In genomic region chr2L:4124629-4125350, dm6 we compare ENCODE assay signal across 1 fruit fly cellular context.
TF ChIP-seq lines count a peak whose summit lies in the region.

No protein-coding gene starts in this region.

TF ChIP-seq in whole organism, embryonic, 481 proteins besides CTCF, POLR2A, EP300 and RAD21 (continued from another document):
- TF ChIP-seq dimm (GFP tag; IDR thresholded peaks at IDR 0.05; lab: Robert Waterston, UW) (no peak), zfh2 (GFP tag; optimal IDR thresholded peaks at IDR 0.05; lab: Kevin White, UChicago) (no peak), CG30431 (GFP tag; optimal IDR thresholded peaks at IDR 0.05; lab: Kevin White, UChicago) (peak; percentile 39), gcm2 (GFP tag; optimal IDR thresholded peaks at IDR 0.05; lab: Kevin White, UChicago) (no peak), tgo (GFP tag; IDR thresholded peaks at IDR 0.05; lab: Robert Waterston, UW) (peak; percentile 46), zfh1 (GFP tag; IDR thresholded peaks at IDR 0.05; lab: Robert Waterston, UW) (peak; percentile 66; the same call in 2 of the 3 replicates), CG10462 (GFP tag; optimal IDR thresholded peaks at IDR 0.05; lab: Kevin White, UChicago) (no peak), zen2 (GFP tag; IDR thresholded peaks at IDR 0.05; lab: Robert Waterston, UW; ENCODE audit: partially characterized antibody) (no peak), CG7928 (GFP tag; optimal IDR thresholded peaks at IDR 0.05; lab: Kevin White, UChicago) (no peak), chif (GFP tag; optimal IDR thresholded peaks at IDR 0.05; lab: Kevin White, UChicago) (peak in 1 of 2 experiments; percentile 47), CG31365 (tag; optimal IDR thresholded peaks at IDR 0.05; lab: Kevin White, UChicago) (no peak), ewg (GFP tag; optimal IDR thresholded peaks at IDR 0.05; lab: Kevin White, UChicago) (peak; percentile 40), Nf-YA (GFP tag; IDR thresholded peaks at IDR 0.05; lab: Robert Waterston, UW) (no peak), kah (GFP tag; optimal IDR thresholded peaks at IDR 0.05; lab: Kevin White, UChicago) (peak; percentile 31), CG2875 (GFP tag; optimal IDR thresholded peaks at IDR 0.05; lab: Kevin White, UChicago) (peak; percentile 57), Side (GFP tag; optimal IDR thresholded peaks at IDR 0.05; lab: Kevin White, UChicago) (peak; percentile 1), CG15696 (tag; optimal IDR thresholded peaks at IDR 0.05; lab: Kevin White, UChicago) (peak; percentile 70), Dek (tag; optimal IDR thresholded peaks at IDR 0.05; lab: Kevin White, UChicago) (peak; percentile 21), CG12391 (tag; optimal IDR thresholded peaks at IDR 0.05; lab: Kevin White, UChicago) (peak; percentile 77), CG8359 (GFP tag; optimal IDR thresholded peaks at IDR 0.05; lab: Kevin White, UChicago; ENCODE audit: borderline replicate concordance) (peak; percentile 53), BtbVII (GFP tag; optimal IDR thresholded peaks at IDR 0.05; lab: Kevin White, UChicago) (peak; percentile 66), CG1529 (GFP tag; optimal IDR thresholded peaks at IDR 0.05; lab: Kevin White, UChicago) (peak; percentile 43), fd102C (GFP tag; optimal IDR thresholded peaks at IDR 0.05; lab: Kevin White, UChicago) (no peak), CG1233 (GFP tag; optimal IDR thresholded peaks at IDR 0.05; lab: Kevin White, UChicago) (peak; percentile 50), Fer1 (GFP tag; optimal IDR thresholded peaks at IDR 0.05; lab: Kevin White, UChicago) (peak; percentile 69), Lim3 (GFP tag; IDR thresholded peaks at IDR 0.05; lab: Robert Waterston, UW) (no peak), grau (tag; optimal IDR thresholded peaks at IDR 0.05; lab: Kevin White, UChicago) (peak; percentile 55), CG9727 (GFP tag; optimal IDR thresholded peaks at IDR 0.05; lab: Kevin White, UChicago) (peak; percentile 74), sens (GFP tag; lab: Kevin White, UChicago) (peak; percentile 83), Dfd (GFP tag; optimal IDR thresholded peaks at IDR 0.05; lab: Kevin White, UChicago) (no peak), CG2199 (GFP tag; IDR thresholded peaks at IDR 0.05; lab: Robert Waterston, UW) (no peak), her (GFP tag; optimal IDR thresholded peaks at IDR 0.05; lab: Kevin White, UChicago) (no peak), ems (GFP tag; optimal IDR thresholded peaks at IDR 0.05; lab: Kevin White, UChicago) (no peak), B-H1 (GFP tag; IDR thresholded peaks at IDR 0.05; lab: Robert Waterston, UW) (peak; percentile 55; the same call in 1 of the 3 replicates), dan (GFP tag; IDR thresholded peaks at IDR 0.05; lab: Robert Waterston, UW) (no peak), corto (GFP tag; optimal IDR thresholded peaks at IDR 0.05; lab: Kevin White, UChicago) (no peak), CG11723 (GFP tag; optimal IDR thresholded peaks at IDR 0.05; lab: Kevin White, UChicago) (peak; percentile 20), salm (tag; optimal IDR thresholded peaks at IDR 0.05; lab: Kevin White, UChicago) (peak; percentile 45), Nf-YB (GFP tag; optimal IDR thresholded peaks at IDR 0.05; lab: Kevin White, UChicago) (peak; percentile 39), CG4328 (GFP tag; optimal IDR thresholded peaks at IDR 0.05; lab: Kevin White, UChicago) (peak; percentile 30), CG9817 (tag; optimal IDR thresholded peaks at IDR 0.05; lab: Kevin White, UChicago) (peak; percentile 33), CG5953 (GFP tag; IDR thresholded peaks at IDR 0.05; lab: Robert Waterston, UW) (no peak), mam (GFP tag; optimal IDR thresholded peaks at IDR 0.05; lab: Kevin White, UChicago) (no peak), CG13624 (GFP tag; optimal IDR thresholded peaks at IDR 0.05; lab: Kevin White, UChicago) (peak; percentile 19), H2.0 (GFP tag; IDR thresholded peaks at IDR 0.05; lab: Robert Waterston, UW) (peak; percentile 22; the same call in 1 of the 2 replicates), otp (GFP tag; IDR thresholded peaks at IDR 0.05; lab: Robert Waterston, UW) (peak; percentile 27; the same call in 1 of the 3 replicates), HmgD (GFP tag; optimal IDR thresholded peaks at IDR 0.05; lab: Kevin White, UChicago) (no peak), NC2α (GFP tag; optimal IDR thresholded peaks at IDR 0.05; lab: Kevin White, UChicago) (no peak), Awh (GFP tag; IDR thresholded peaks at IDR 0.05; lab: Robert Waterston, UW) (peak; percentile 76), lola (GFP tag; optimal IDR thresholded peaks at IDR 0.05; lab: Kevin White, UChicago) (peak in 1 of 3 experiments; percentile 84), CG5245 (GFP tag; optimal IDR thresholded peaks at IDR 0.05; lab: Kevin White, UChicago) (peak; percentile 20), Hmx (GFP tag; optimal IDR thresholded peaks at IDR 0.05; lab: Kevin White, UChicago) (no peak), CG10274 (GFP tag; optimal IDR thresholded peaks at IDR 0.05; lab: Kevin White, UChicago) (no peak), Mad (GFP tag; optimal IDR thresholded peaks at IDR 0.05; lab: Kevin White, UChicago) (peak; percentile 23), gro (GFP tag; optimal IDR thresholded peaks at IDR 0.05; lab: Kevin White, UChicago) (no peak), CG10366 (GFP tag; IDR thresholded peaks at IDR 0.05; lab: Robert Waterston, UW) (peak; percentile 40; the same call in 1 of the 2 replicates), ap (GFP tag; IDR thresholded peaks at IDR 0.05; lab: Robert Waterston, UW) (no peak), Mes4 (GFP tag; optimal IDR thresholded peaks at IDR 0.05; lab: Kevin White, UChicago) (no peak), CG4360 (GFP tag; IDR thresholded peaks at IDR 0.05; lab: Robert Waterston, UW) (peak; percentile 46), CG11456 (GFP tag; IDR thresholded peaks at IDR 0.05; lab: Robert Waterston, UW) (no peak), Xrp1 (GFP tag; IDR thresholded peaks at IDR 0.05; lab: Robert Waterston, UW) (peak; percentile 85), CG12236 (GFP tag; optimal IDR thresholded peaks at IDR 0.05; lab: Kevin White, UChicago) (no peak), NFAT (GFP tag; IDR thresholded peaks at IDR 0.05; lab: Robert Waterston, UW) (no peak), Ets97D (GFP tag; optimal IDR thresholded peaks at IDR 0.05; lab: Kevin White, UChicago) (no peak), slbo (GFP tag; IDR thresholded peaks at IDR 0.05; lab: Robert Waterston, UW) (peak; percentile 34; the same call in 1 of the 2 replicates), oc (tag; optimal IDR thresholded peaks at IDR 0.05; lab: Kevin White, UChicago) (peak; percentile 51), Doc3 (GFP tag; IDR thresholded peaks at IDR 0.05; lab: Robert Waterston, UW; ENCODE audit: partially characterized antibody) (no peak), unpg (GFP tag; optimal IDR thresholded peaks at IDR 0.05; lab: Kevin White, UChicago) (peak; percentile 66), phol (tag; optimal IDR thresholded peaks at IDR 0.05; lab: Kevin White, UChicago) (peak; percentile 82), trem (tag; optimal IDR thresholded peaks at IDR 0.05; lab: Kevin White, UChicago) (peak; percentile 64), CG12155 (GFP tag; optimal IDR thresholded peaks at IDR 0.05; lab: Kevin White, UChicago) (peak; percentile 6), CG15269 (tag; optimal IDR thresholded peaks at IDR 0.05; lab: Kevin White, UChicago) (peak; percentile 57), da (GFP tag; optimal IDR thresholded peaks at IDR 0.05; lab: Kevin White, UChicago) (no peak), Bgb (GFP tag; IDR thresholded peaks at IDR 0.05; lab: Robert Waterston, UW; ENCODE audit: partially characterized antibody) (no peak), Abd-B (GFP tag; optimal IDR thresholded peaks at IDR 0.05; lab: Kevin White, UChicago) (peak; percentile 33), nmo (GFP tag; optimal IDR thresholded peaks at IDR 0.05; lab: Kevin White, UChicago) (peak; percentile 71), Mrtf (GFP tag; IDR thresholded peaks at IDR 0.05; lab: Robert Waterston, UW) (peak; percentile 25; the same call in 1 of the 3 replicates), CG7271 (tag; optimal IDR thresholded peaks at IDR 0.05; lab: Kevin White, UChicago) (peak; percentile 44), crol (GFP tag; IDR thresholded peaks at IDR 0.05; lab: Robert Waterston, UW) (peak; percentile 78), Asciz (GFP tag; optimal IDR thresholded peaks at IDR 0.05; lab: Kevin White, UChicago) (peak; percentile 73), pb (GFP tag; optimal IDR thresholded peaks at IDR 0.05; lab: Kevin White, UChicago) (no peak), CG10431 (GFP tag; optimal IDR thresholded peaks at IDR 0.05; lab: Kevin White, UChicago) (peak; percentile 42), CG2120 (GFP tag; optimal IDR thresholded peaks at IDR 0.05; lab: Kevin White, UChicago) (peak; percentile 34), lilli (GFP tag; optimal IDR thresholded peaks at IDR 0.05; lab: Kevin White, UChicago) (peak; percentile 9), disco-r (GFP tag; optimal IDR thresholded peaks at IDR 0.05; lab: Kevin White, UChicago) (no peak), CG14441 (GFP tag; IDR thresholded peaks at IDR 0.05; lab: Robert Waterston, UW) (0 out of 2 replicates have a peak, but pooled peaks have one; percentile 10), pan (optimal IDR thresholded peaks at IDR 0.05; lab: Kevin White, UChicago) (no peak), pan (GFP tag; optimal IDR thresholded peaks at IDR 0.05 in 1 of 2, IDR thresholded peaks at IDR 0.05 in 1 of 2) (peak in 1 of 2 experiments; percentile 75), CG7839 (tag; optimal IDR thresholded peaks at IDR 0.05; lab: Kevin White, UChicago) (peak; percentile 74), CG4617 (GFP tag; optimal IDR thresholded peaks at IDR 0.05; lab: Kevin White, UChicago; ENCODE audit: borderline replicate concordance) (no peak), NK7.1 (GFP tag; optimal IDR thresholded peaks at IDR 0.05; lab: Kevin White, UChicago) (no peak), Dll (GFP tag; IDR thresholded peaks at IDR 0.05; lab: Robert Waterston, UW; ENCODE audit: partially characterized antibody) (no peak), CG12942 (GFP tag; optimal IDR thresholded peaks at IDR 0.05; lab: Kevin White, UChicago) (peak; percentile 33), cg (GFP tag; optimal IDR thresholded peaks at IDR 0.05; lab: Kevin White, UChicago) (no peak), unc-4 (GFP tag; IDR thresholded peaks at IDR 0.05; lab: Robert Waterston, UW; ENCODE audit: partially characterized antibody) (no peak), Meics (GFP tag; optimal IDR thresholded peaks at IDR 0.05; lab: Kevin White, UChicago) (peak; percentile 56), CG17912 (GFP tag; optimal IDR thresholded peaks at IDR 0.05; lab: Kevin White, UChicago) (no peak), CG10654 (GFP tag; optimal IDR thresholded peaks at IDR 0.05; lab: Kevin White, UChicago) (peak; percentile 41), gce (GFP tag; IDR thresholded peaks at IDR 0.05; lab: Robert Waterston, UW) (peak; percentile 53; the same call in 1 of the 3 replicates), CG17186 (GFP tag; optimal IDR thresholded peaks at IDR 0.05; lab: Kevin White, UChicago) (no peak), btn (GFP tag; optimal IDR thresholded peaks at IDR 0.05; lab: Kevin White, UChicago) (no peak), CG32532 (GFP tag; IDR thresholded peaks at IDR 0.05; lab: Robert Waterston, UW) (no peak; the same call in 1 of the 2 replicates), CG8944 (GFP tag; optimal IDR thresholded peaks at IDR 0.05; lab: Kevin White, UChicago) (no peak), ac (GFP tag; optimal IDR thresholded peaks at IDR 0.05; lab: Kevin White, UChicago) (no peak), CG11695 (GFP tag; IDR thresholded peaks at IDR 0.05; lab: Robert Waterston, UW) (0 out of 3 replicates have a peak, but pooled peaks have one; percentile 42), hb (GFP tag; IDR thresholded peaks at IDR 0.05; lab: Robert Waterston, UW; ENCODE audit: partially characterized antibody) (no peak), CG7357 (GFP tag; IDR thresholded peaks at IDR 0.05; lab: Robert Waterston, UW) (no peak), p53 (GFP tag; optimal IDR thresholded peaks at IDR 0.05; lab: Kevin White, UChicago) (no peak), pum (GFP tag; optimal IDR thresholded peaks at IDR 0.05; lab: Kevin White, UChicago) (peak; percentile 19), gt (GFP tag; IDR thresholded peaks at IDR 0.05; lab: Robert Waterston, UW) (no peak), CG6854 (GFP tag; optimal IDR thresholded peaks at IDR 0.05; lab: Kevin White, UChicago) (no peak), fru (optimal IDR thresholded peaks at IDR 0.05; lab: Kevin White, UChicago) (no peak), CG1647 (GFP tag; optimal IDR thresholded peaks at IDR 0.05; lab: Kevin White, UChicago) (no peak), CG2712 (tag; optimal IDR thresholded peaks at IDR 0.05; lab: Kevin White, UChicago) (peak; percentile 87), Hmr (GFP tag; optimal IDR thresholded peaks at IDR 0.05; lab: Kevin White, UChicago) (peak; percentile 31), CG14965 (GFP tag; optimal IDR thresholded peaks at IDR 0.05; lab: Kevin White, UChicago; ENCODE audit: borderline replicate concordance) (no peak), vfl (GFP tag; optimal IDR thresholded peaks at IDR 0.05; lab: Kevin White, UChicago) (no peak), Bteb2 (GFP tag; optimal IDR thresholded peaks at IDR 0.05; lab: Kevin White, UChicago) (no peak), Sin3A (optimal IDR thresholded peaks at IDR 0.05; lab: Kevin White, UChicago) (no peak), Oaz (GFP tag; IDR thresholded peaks at IDR 0.05; lab: Robert Waterston, UW) (0 out of 2 replicates have a peak, but pooled peaks have one; percentile 16), CG3281 (GFP tag; optimal IDR thresholded peaks at IDR 0.05; lab: Kevin White, UChicago) (peak; percentile 28), sd (tag; optimal IDR thresholded peaks at IDR 0.05; lab: Kevin White, UChicago) (no peak), exex (tag; optimal IDR thresholded peaks at IDR 0.05; lab: Kevin White, UChicago) (no peak), stc (GFP tag; IDR thresholded peaks at IDR 0.05; lab: Robert Waterston, UW) (peak; percentile 60; the same call in 1 of the 2 replicates), Antp (GFP tag; optimal IDR thresholded peaks at IDR 0.05; lab: Kevin White, UChicago) (no peak), ind (GFP tag; optimal IDR thresholded peaks at IDR 0.05; lab: Kevin White, UChicago) (peak; percentile 46), CG6175 (GFP tag; IDR thresholded peaks at IDR 0.05; lab: Robert Waterston, UW) (no peak), en (GFP tag; optimal IDR thresholded peaks at IDR 0.05; lab: Kevin White, UChicago) (no peak), CG14667 (GFP tag; IDR thresholded peaks at IDR 0.05; lab: Robert Waterston, UW) (peak; percentile 34), CG9932 (GFP tag; IDR thresholded peaks at IDR 0.05; lab: Robert Waterston, UW) (no peak), MTF-1 (GFP tag; optimal IDR thresholded peaks at IDR 0.05; lab: Kevin White, UChicago; ENCODE audit: borderline replicate concordance) (peak; percentile 27), CG17612 (GFP tag; IDR thresholded peaks at IDR 0.05; lab: Robert Waterston, UW) (no peak)
